Worm (Caenorhabditis elegans) whole organism, early embryonic: ENCODE results near the gene Y113G7A.22.

Experiments
- B0310.2 ChIP-seq: sonication (generic microtip); optimal IDR thresholded peaks from 2 replicates; lab custom pipeline; 2016; ENCODE audit warnings: mild to moderate bottlenecking, missing genetic modification characterization, missing compliant biosample characterization
- F13C5.2 ChIP-seq: sonication (generic microtip); optimal IDR thresholded peaks from 2 replicates; lab custom pipeline; 2017; ENCODE audit warnings: mild to moderate bottlenecking, missing genetic modification characterization, inconsistent platforms, missing compliant biosample characterization
- aly-1 ChIP-seq: sonication (generic microtip); optimal IDR thresholded peaks from 2 replicates; lab custom pipeline; 2016; ENCODE audit warnings: missing genetic modification characterization, missing compliant biosample characterization
- ama-1 ChIP-seq: fragments of 150-350 bp; optimal IDR thresholded peaks from 2 replicates; lab custom pipeline; 2014
- ceh-13 ChIP-seq: fragments of 200-800 bp; sonication (Bioruptor generic); optimal IDR thresholded peaks from 2 replicates; lab custom pipeline; 2018; ENCODE audit warnings: mild to moderate bottlenecking, missing genetic modification characterization, missing compliant biosample characterization
- ceh-36 ChIP-seq: sonication (generic microtip); optimal IDR thresholded peaks from 2 replicates; lab custom pipeline; 2016; ENCODE audit warnings: missing genetic modification characterization, inconsistent platforms, missing compliant biosample characterization
- ets-7 ChIP-seq: sonication (generic microtip); optimal IDR thresholded peaks from 2 replicates; lab custom pipeline; 2016; ENCODE audit warnings: missing genotype, missing genetic modification characterization, missing compliant biosample characterization
- flt-1 ChIP-seq: fragments of 200-800 bp; sonication (Bioruptor generic); IDR thresholded peaks from 2 replicates; pipeline ENCODE4 v1.3.6; 2022; ENCODE audit warnings: missing genetic modification characterization, missing compliant biosample characterization
- hmbx-1 ChIP-seq: sonication (generic microtip); optimal IDR thresholded peaks from 2 replicates; lab custom pipeline; 2016; ENCODE audit warnings: mild to moderate bottlenecking, missing genetic modification characterization, missing compliant biosample characterization
- hmg-4 ChIP-seq: fragments of 200-800 bp; sonication (Bioruptor generic); optimal IDR thresholded peaks from 2 replicates; lab custom pipeline; 2018; ENCODE audit warnings: mild to moderate bottlenecking, missing genetic modification characterization, missing compliant biosample characterization
- hnd-1 ChIP-seq: sonication (generic microtip); optimal IDR thresholded peaks from 2 replicates; lab custom pipeline; 2016; ENCODE audit warnings: missing genetic modification characterization, missing compliant biosample characterization
- pes-1 ChIP-seq: fragments of 200-800 bp; sonication (Bioruptor generic); IDR thresholded peaks from 2 replicates; pipeline ENCODE4 v1.3.6; 2022; ENCODE audit warnings: missing genetic modification reagents, missing genetic modification characterization, missing compliant biosample characterization
- scrt-1 ChIP-seq: fragments of 200-800 bp; sonication (Bioruptor generic); IDR thresholded peaks from 2 replicates; pipeline ENCODE4 v1.3.6; 2022; ENCODE audit warnings: missing genetic modification characterization, missing compliant biosample characterization
- sea-1 ChIP-seq: fragments of 200-800 bp; sonication (Bioruptor generic); conservative IDR thresholded peaks from 2 replicates; pipeline ENCODE4 v1.3.6; 2022; ENCODE audit warnings: missing genetic modification characterization, missing compliant biosample characterization
- tbx-11 ChIP-seq: fragments of 200-800 bp; sonication (Bioruptor generic); IDR thresholded peaks from 2 replicates; pipeline ENCODE4 v1.3.6; 2022; ENCODE audit warnings: missing genetic modification characterization, missing compliant biosample characterization
- tbx-37 ChIP-seq: fragments of 200-800 bp; sonication (Bioruptor generic); conservative IDR thresholded peaks from 2 replicates; pipeline ENCODE4 v1.3.6; 2022; ENCODE audit warnings: missing genetic modification reagents, missing genetic modification characterization, missing compliant biosample characterization
- tra-4 ChIP-seq: sonication (generic microtip); optimal IDR thresholded peaks from 2 replicates; lab custom pipeline; 2017; ENCODE audit warnings: missing genetic modification characterization, missing compliant biosample characterization

The Y113G7A.22 gene

ce11 chrV:20135247-20135646, at the start of gene Y113G7A.22:
Gene Y113G7A.22 (minus strand): TSS chrV:20135347.
- TF ChIP-seq ets-7 (tag; lab: Kevin White, UChicago): no peak
- TF ChIP-seq ama-1 (lab: Kevin White, UChicago): no peak
- no peak for TF ChIP-seq tra-4 (tag; lab: Kevin White, UChicago)
- no peak for TF ChIP-seq aly-1 (tag; lab: Kevin White, UChicago)
- TF ChIP-seq B0310.2 (tag; lab: Kevin White, UChicago): no peak
- no peak for TF ChIP-seq ceh-36 (tag; lab: Kevin White, UChicago)
- TF ChIP-seq flt-1: no peak
- TF ChIP-seq sea-1 (GFP tag; lab: Robert Waterston, UW): no peak
- TF ChIP-seq ceh-13 (GFP tag; lab: Kevin White, UChicago): no peak
- no peak for TF ChIP-seq pes-1 (GFP tag; lab: Robert Waterston, UW)

ce11 chrV:20182311-20182710, 47.2 kb upstream of the Y113G7A.22 start:
- TF ChIP-seq scrt-1 (GFP tag; lab: Robert Waterston, UW) (no peak), sea-1 (GFP tag; lab: Robert Waterston, UW) (no peak), F13C5.2 (tag; lab: Kevin White, UChicago) (no peak)

- TF ChIP-seq aly-1 (tag; lab: Kevin White, UChicago): no peak
- no peak for TF ChIP-seq hmg-4
- TF ChIP-seq ets-7 (tag; lab: Kevin White, UChicago): no peak
- TF ChIP-seq flt-1: no peak
- no peak for TF ChIP-seq tra-4 (tag; lab: Kevin White, UChicago)
- TF ChIP-seq scrt-1 (GFP tag; lab: Robert Waterston, UW): no peak
- no peak for TF ChIP-seq hnd-1 (tag; lab: Kevin White, UChicago)
- TF ChIP-seq F13C5.2 (tag; lab: Kevin White, UChicago): no peak
- TF ChIP-seq tbx-11 (GFP tag; lab: Robert Waterston, UW): no peak
- no peak for TF ChIP-seq tbx-37
- no peak for TF ChIP-seq hmbx-1 (tag; lab: Kevin White, UChicago)
- no peak for TF ChIP-seq B0310.2 (tag; lab: Kevin White, UChicago)
- TF ChIP-seq ama-1 (lab: Kevin White, UChicago): no peak
- no peak for TF ChIP-seq sea-1 (GFP tag; lab: Robert Waterston, UW)
- TF ChIP-seq pes-1 (GFP tag; lab: Robert Waterston, UW): no peak
These were observed 36.8 kb upstream of the Y113G7A.22 start, which contains the start of gene srw-39 for ce11 chrV:20171941-20172340. Gene srw-39 (minus strand): TSS chrV:20172041.

ce11 chrV:20165808-20166207, 30.7 kb upstream of the Y113G7A.22 start:
- TF ChIP-seq tbx-37 (no peak), flt-1 (no peak), aly-1 (tag; lab: Kevin White, UChicago) (no peak), sea-1 (GFP tag; lab: Robert Waterston, UW) (no peak), hmbx-1 (tag; lab: Kevin White, UChicago) (no peak)

ce11 chrV:20164059-20164892, 29.1 kb upstream of the Y113G7A.22 start, which contains the start of gene F19B2.5:
Gene F19B2.5 (minus strand): TSS chrV:20164165.
- TF ChIP-seq sea-1 (GFP tag; lab: Robert Waterston, UW) (no peak), ceh-36 (tag; lab: Kevin White, UChicago) (no peak), flt-1 (no peak), B0310.2 (tag; lab: Kevin White, UChicago) (no peak), ets-7 (tag; lab: Kevin White, UChicago) (no peak), pes-1 (GFP tag; lab: Robert Waterston, UW) (no peak)

ce11 chrV:20163105-20163449, 27.9 kb upstream of the Y113G7A.22 start:
- TF ChIP-seq flt-1 (no peak), B0310.2 (tag; lab: Kevin White, UChicago) (no peak), hmg-4 (no peak), tra-4 (tag; lab: Kevin White, UChicago) (no peak)

- TF ChIP-seq ceh-36 (tag; lab: Kevin White, UChicago) (no peak), pes-1 (GFP tag; lab: Robert Waterston, UW) (no peak), tbx-37 (no peak), hmbx-1 (tag; lab: Kevin White, UChicago) (no peak), sea-1 (GFP tag; lab: Robert Waterston, UW) (no peak), flt-1 (no peak), ets-7 (tag; lab: Kevin White, UChicago) (no peak), aly-1 (tag; lab: Kevin White, UChicago) (no peak), ceh-13 (GFP tag; lab: Kevin White, UChicago) (no peak), B0310.2 (tag; lab: Kevin White, UChicago) (no peak), tra-4 (tag; lab: Kevin White, UChicago) (no peak), tbx-11 (GFP tag; lab: Robert Waterston, UW) (no peak), hnd-1 (tag; lab: Kevin White, UChicago) (no peak), hmg-4 (no peak), scrt-1 (GFP tag; lab: Robert Waterston, UW) (no peak), F13C5.2 (tag; lab: Kevin White, UChicago) (no peak), ama-1 (lab: Kevin White, UChicago) (no peak)
These were observed 27.4 kb upstream of the Y113G7A.22 start for ce11 chrV:20162290-20163104.
